Worm (Caenorhabditis elegans): ENCODE data around the gene Y53G8AM.8.
"Not testable (repeated sequence)": the region's sequence is repeated elsewhere in the genome, so short reads cannot be mapped to it uniquely, and the experiment has no call there.

ce11 chrIII:3259691-3260090 lies 18.8 kb downstream of the Y53G8AM.8 start, which contains the start of gene Y53G8AM.6:
- not testable (repeated sequence) for TF ChIP-seq ama-1 (optimal IDR thresholded peaks at IDR 0.05); tbx-2 (tag; optimal IDR thresholded peaks at IDR 0.05); ztf-4 (tag; optimal IDR thresholded peaks at IDR 0.05); fkh-4 (tag; optimal IDR thresholded peaks at IDR 0.05; ENCODE audit: borderline replicate concordance)

Measured in whole organism, L1 larva.